Worm (Caenorhabditis elegans) whole organism, mixed stage, embryonic: ENCODE measurements around the gene tftc-5.

Experiments
- M03D4.4 ChIP-seq: sonication (generic microtip); optimal IDR thresholded peaks from 2 replicates; lab custom pipeline; 2017; ENCODE audit warnings: mild to moderate bottlenecking, missing genetic modification characterization, missing compliant biosample characterization
- bed-3 ChIP-seq: fragments of 200-800 bp; sonication (Bioruptor generic); optimal IDR thresholded peaks from 3 replicates; lab custom pipeline; 2018; ENCODE audit warnings: mild to moderate bottlenecking, missing genetic modification characterization, moderate library complexity, missing compliant biosample characterization
- blmp-1 ChIP-seq: fragments of 150-350 bp; optimal IDR thresholded peaks from 2 replicates; lab custom pipeline; 2014; ENCODE audit warnings: missing biosample characterization, missing genetic modification characterization
- ceh-39 ChIP-seq: fragments of 150-350 bp; optimal IDR thresholded peaks from 2 replicates; lab custom pipeline; 2014; ENCODE audit warnings: missing biosample characterization, missing genetic modification characterization
- ceh-83 ChIP-seq: fragments of 200-800 bp; sonication (Bioruptor generic); optimal IDR thresholded peaks from 2 replicates; lab custom pipeline; 2018; ENCODE audit warnings: mild to moderate bottlenecking, missing genetic modification characterization, missing compliant biosample characterization
- ces-1 ChIP-seq: fragments of 150-350 bp; optimal IDR thresholded peaks from 2 replicates; lab custom pipeline; 2014; ENCODE audit warnings: missing biosample characterization, missing genetic modification reagents, missing genetic modification characterization
- cnd-1 ChIP-seq: fragments of 200-800 bp; sonication (Bioruptor generic); optimal IDR thresholded peaks from 2 replicates; lab custom pipeline; 2018; ENCODE audit warnings: mild to moderate bottlenecking, missing genetic modification characterization, missing compliant biosample characterization
- drap-1 ChIP-seq: fragments of 200-800 bp; sonication (Bioruptor generic); optimal IDR thresholded peaks from 3 replicates; lab custom pipeline; 2018; ENCODE audit warnings: mild to moderate bottlenecking, missing genetic modification characterization, missing compliant biosample characterization
- elt-1 ChIP-seq: sonication (generic microtip); optimal IDR thresholded peaks from 2 replicates; lab custom pipeline; 2017; ENCODE audit warnings: missing genetic modification characterization, mild to moderate bottlenecking, missing compliant biosample characterization, antibody characterized with exemption, moderate library complexity, borderline replicate concordance; ENCODE audit not compliant: insufficient read depth
- elt-3 ChIP-seq: fragments of 150-350 bp; optimal IDR thresholded peaks from 2 replicates; lab custom pipeline; 2014; ENCODE audit warnings: missing biosample characterization, missing genetic modification characterization
- flh-1 ChIP-seq: fragments of 200-800 bp; sonication (Bioruptor generic); optimal IDR thresholded peaks from 2 replicates; lab custom pipeline; 2018; ENCODE audit warnings: mild to moderate bottlenecking, missing genetic modification characterization, moderate library complexity, missing compliant biosample characterization
- ham-2 ChIP-seq: fragments of 200-800 bp; sonication (Bioruptor generic); optimal IDR thresholded peaks from 2 replicates; lab custom pipeline; 2018; ENCODE audit warnings: mild to moderate bottlenecking, missing genetic modification characterization, missing compliant biosample characterization
- hlh-1 ChIP-seq: fragments of 150-350 bp; optimal IDR thresholded peaks from 2 replicates; lab custom pipeline; 2014; ENCODE audit warnings: missing biosample characterization, missing genetic modification reagents, missing genetic modification characterization
- lin-13 ChIP-seq: fragments of 150-350 bp; optimal IDR thresholded peaks from 2 replicates; lab custom pipeline; 2014; ENCODE audit warnings: missing biosample characterization, missing genetic modification characterization
- lin-32 ChIP-seq: fragments of 200-800 bp; sonication (Bioruptor generic); optimal IDR thresholded peaks from 2 replicates; lab custom pipeline; 2018; ENCODE audit warnings: mild to moderate bottlenecking, missing genetic modification characterization, missing compliant biosample characterization
- lsy-2 ChIP-seq: fragments of 150-350 bp; optimal IDR thresholded peaks from 2 replicates; lab custom pipeline; 2014; ENCODE audit warnings: missing biosample characterization, missing genetic modification characterization
- mep-1 ChIP-seq: fragments of 150-350 bp; optimal IDR thresholded peaks from 2 replicates; lab custom pipeline; 2017; ENCODE audit warnings: missing biosample characterization, missing genetic modification reagents, missing genetic modification characterization, inconsistent platforms
- mls-2 ChIP-seq: sonication (generic microtip); optimal IDR thresholded peaks from 2 replicates; lab custom pipeline; 2016; ENCODE audit warnings: mild to moderate bottlenecking, missing genetic modification characterization, moderate library complexity, missing compliant biosample characterization
- nhr-12 ChIP-seq: fragments of 150-350 bp; optimal IDR thresholded peaks from 2 replicates; lab custom pipeline; 2014; ENCODE audit warnings: missing biosample characterization, missing genetic modification characterization
- nhr-2 ChIP-seq: fragments of 150-350 bp; optimal IDR thresholded peaks from 2 replicates; lab custom pipeline; 2014; ENCODE audit warnings: missing biosample characterization, missing genetic modification characterization
- nhr-237 ChIP-seq: fragments of 150-350 bp; optimal IDR thresholded peaks from 2 replicates; lab custom pipeline; 2014; ENCODE audit warnings: missing biosample characterization, missing genetic modification characterization
- nhr-28 ChIP-seq: fragments of 150-350 bp; optimal IDR thresholded peaks from 2 replicates; lab custom pipeline; 2014; ENCODE audit warnings: missing biosample characterization, missing genetic modification characterization
- pha-4 ChIP-seq: fragments of 150-350 bp; optimal IDR thresholded peaks from 2 replicates; lab custom pipeline; 2018; ENCODE audit warnings: missing biosample characterization, missing genetic modification reagents, missing genetic modification characterization
- sem-2 ChIP-seq: fragments of 200-800 bp; sonication (Bioruptor generic); optimal IDR thresholded peaks from 2 replicates; lab custom pipeline; 2018; ENCODE audit warnings: mild to moderate bottlenecking, missing genetic modification characterization, missing compliant biosample characterization
- snpc-4 ChIP-seq: fragments of 150-350 bp; optimal IDR thresholded peaks from 2 replicates; lab custom pipeline; 2014; ENCODE audit warnings: missing biosample characterization, missing genetic modification characterization
- sptf-1 ChIP-seq: sonication (generic microtip); optimal IDR thresholded peaks from 2 replicates; lab custom pipeline; 2017; ENCODE audit warnings: mild to moderate bottlenecking, missing genetic modification characterization, moderate library complexity, missing compliant biosample characterization
- tbx-8 ChIP-seq: fragments of 200-800 bp; sonication (Bioruptor generic); optimal IDR thresholded peaks from 2 replicates; lab custom pipeline; 2018; ENCODE audit warnings: mild to moderate bottlenecking, missing genetic modification characterization, moderate library complexity, missing compliant biosample characterization
- unc-120 ChIP-seq: sonication (generic microtip); optimal IDR thresholded peaks from 2 replicates; lab custom pipeline; 2017; ENCODE audit warnings: missing genetic modification characterization, missing compliant biosample characterization; ENCODE audit not compliant: poor library complexity, severe bottlenecking
- unc-39 ChIP-seq: fragments of 150-350 bp; optimal IDR thresholded peaks from 2 replicates; lab custom pipeline; 2014; ENCODE audit warnings: missing biosample characterization, missing genetic modification characterization
- unc-62 ChIP-seq: fragments of 150-350 bp; optimal IDR thresholded peaks from 2 replicates; lab custom pipeline; 2014; ENCODE audit warnings: missing biosample characterization, missing genetic modification reagents, missing genetic modification characterization
- zip-8 ChIP-seq: fragments of 150-350 bp; optimal IDR thresholded peaks from 2 replicates; lab custom pipeline; 2014; ENCODE audit warnings: missing biosample characterization, missing genetic modification characterization
- ztf-11 ChIP-seq: fragments of 150-350 bp; optimal IDR thresholded peaks from 2 replicates; lab custom pipeline; 2014; ENCODE audit warnings: missing biosample characterization, missing genetic modification characterization

tftc-5 gene

DNA sequence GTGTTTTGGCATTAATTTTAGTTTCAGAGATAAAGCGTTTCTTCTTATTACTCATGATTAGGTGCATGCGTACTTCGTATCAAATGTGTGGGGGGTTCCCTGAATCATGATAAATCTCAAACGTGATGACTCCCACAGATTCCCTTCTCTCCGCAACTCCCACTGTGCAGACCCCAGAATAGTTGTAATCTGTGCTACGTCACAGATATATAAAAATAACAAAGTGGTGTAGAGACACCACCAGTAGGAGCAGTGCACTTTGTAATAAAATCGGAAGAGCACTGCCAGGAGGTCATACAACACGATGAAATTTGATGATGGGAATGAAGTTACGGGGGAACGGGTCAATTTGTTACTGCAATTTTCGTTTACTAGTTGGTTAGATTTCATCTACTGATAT, 30.6 kb upstream of the tftc-5 start:
- TF ChIP-seq hlh-1 (tag; lab: Kevin White, UChicago) (peak; percentile 75), unc-62 (GFP tag; lab: Kevin White, UChicago) (peak; percentile 2), ham-2 (GFP tag; lab: Kevin White, UChicago) (no peak)

DNA sequence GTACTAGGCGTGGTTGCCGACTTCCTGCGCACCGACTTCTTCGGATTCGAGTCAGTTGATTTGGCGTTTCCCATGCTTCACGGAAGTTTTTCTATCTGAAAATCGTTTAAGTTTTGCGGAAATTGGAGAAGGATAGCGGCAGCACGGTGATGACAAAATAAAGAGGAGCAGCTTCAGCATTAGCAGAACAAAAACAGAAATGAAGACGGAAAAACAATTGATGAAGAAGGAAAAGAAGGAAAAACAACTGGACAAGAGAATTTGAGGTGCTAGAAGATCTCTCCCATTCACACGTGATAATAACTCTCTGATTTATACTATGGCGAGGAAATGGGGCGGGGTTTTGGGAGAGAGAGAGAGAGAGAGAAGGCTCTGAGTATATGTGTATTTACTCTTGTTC, 29.9 kb upstream of the tftc-5 start, which contains the start of gene glb-11:
TSS of gene glb-11 (minus strand) at position 101 of the 400 bp plus-strand sequence.
- TF ChIP-seq sptf-1 (no peak), sem-2 (GFP tag; lab: Kevin White, UChicago) (no peak), elt-1 (tag; lab: Kevin White, UChicago) (no peak), pha-4 (tag; lab: Kevin White, UChicago) (no peak), unc-120 (tag; lab: Kevin White, UChicago) (no peak), drap-1 (GFP tag; lab: Kevin White, UChicago) (no peak), nhr-12 (tag; lab: Kevin White, UChicago) (no peak), tbx-8 (no peak)

DNA sequence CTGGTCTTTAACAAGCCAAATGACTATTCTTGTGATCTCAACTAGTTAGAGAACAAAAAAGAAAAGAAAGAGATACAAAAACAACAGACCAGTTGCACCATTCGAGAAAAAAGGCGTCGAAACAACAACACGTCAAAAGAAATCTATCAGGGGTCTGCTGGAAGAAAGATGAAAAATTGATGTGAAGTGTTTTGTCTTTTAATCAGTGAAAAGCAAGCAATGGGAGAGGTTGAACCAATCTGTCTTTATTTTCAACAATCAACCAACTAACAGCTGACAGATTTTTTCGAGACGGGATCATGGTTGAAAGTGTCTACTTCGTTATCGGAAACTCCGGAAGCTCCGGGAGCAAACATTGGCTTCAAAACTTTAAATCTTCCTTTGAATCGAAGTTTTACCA, 27.5 kb upstream of the tftc-5 start:
- TF ChIP-seq unc-62 (GFP tag; lab: Kevin White, UChicago): peak; percentile 4
- no peak for TF ChIP-seq blmp-1 (tag; lab: Kevin White, UChicago)

DNA sequence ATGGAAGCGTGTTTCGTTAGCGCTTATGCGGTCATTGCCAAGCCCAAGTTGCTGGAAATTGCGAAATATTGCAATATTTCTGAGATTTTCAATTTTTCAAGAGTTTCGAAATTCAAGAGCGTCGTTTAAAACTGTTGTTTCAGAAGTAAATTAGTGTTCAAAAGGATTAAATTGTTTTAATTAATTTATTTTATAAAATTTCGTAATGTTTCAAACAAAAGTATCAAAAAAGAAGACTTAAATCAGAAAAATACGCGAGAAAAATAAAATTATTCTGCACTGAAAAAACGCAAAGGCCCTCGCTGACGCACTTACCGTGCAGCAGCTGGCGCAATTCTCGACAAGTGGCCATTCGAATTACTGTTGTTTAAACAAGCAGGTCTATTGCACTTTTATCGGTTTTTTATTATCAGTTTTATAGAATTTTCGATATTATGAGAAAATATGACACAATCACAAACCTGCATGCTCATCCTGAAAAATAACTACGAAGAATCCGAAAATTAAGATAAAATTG, 17.8 kb upstream of the tftc-5 start, which contains the start of gene tif-1A:
TSS of gene tif-1A (minus strand) at position 51 of the 517 bp plus-strand sequence.
- TF ChIP-seq tbx-8: no peak
- TF ChIP-seq nhr-28 (tag; lab: Kevin White, UChicago): no peak
- peak; percentile 63 for TF ChIP-seq ces-1 (GFP tag; lab: Kevin White, UChicago)
- TF ChIP-seq drap-1 (GFP tag; lab: Kevin White, UChicago): no peak
- TF ChIP-seq snpc-4 (tag; lab: Kevin White, UChicago): no peak
- TF ChIP-seq lin-32 (GFP tag; lab: Kevin White, UChicago): no peak
- peak; percentile 59 for TF ChIP-seq M03D4.4 (tag; lab: Kevin White, UChicago)
- TF ChIP-seq ceh-83 (GFP tag; lab: Kevin White, UChicago): no peak
- no peak for TF ChIP-seq unc-62 (GFP tag; lab: Kevin White, UChicago)
- no peak for TF ChIP-seq unc-120 (tag; lab: Kevin White, UChicago)
- no peak for TF ChIP-seq flh-1 (GFP tag; lab: Kevin White, UChicago)
- TF ChIP-seq elt-1 (tag; lab: Kevin White, UChicago): no peak
- TF ChIP-seq lsy-2 (tag; lab: Kevin White, UChicago): peak; percentile 84
- no peak for TF ChIP-seq unc-39 (tag; lab: Kevin White, UChicago)
- TF ChIP-seq sptf-1: peak; percentile 58
- no peak for TF ChIP-seq ztf-11
- TF ChIP-seq sem-2 (GFP tag; lab: Kevin White, UChicago): no peak
- TF ChIP-seq elt-3 (tag; lab: Kevin White, UChicago): no peak
- no peak for TF ChIP-seq ham-2 (GFP tag; lab: Kevin White, UChicago)
- no peak for TF ChIP-seq nhr-12 (tag; lab: Kevin White, UChicago)
- TF ChIP-seq mls-2 (tag; lab: Kevin White, UChicago): peak; percentile 24
- TF ChIP-seq cnd-1 (tag; lab: Kevin White, UChicago): no peak
- TF ChIP-seq mep-1 (tag; lab: Kevin White, UChicago): peak; percentile 88
- TF ChIP-seq zip-8 (tag; lab: Kevin White, UChicago): no peak
- no peak for TF ChIP-seq nhr-2 (tag; lab: Kevin White, UChicago)
- no peak for TF ChIP-seq bed-3 (GFP tag; lab: Kevin White, UChicago)
- TF ChIP-seq nhr-237 (tag; lab: Kevin White, UChicago): peak; percentile 40
- peak; percentile 26 for TF ChIP-seq hlh-1 (tag; lab: Kevin White, UChicago)
- TF ChIP-seq lin-13 (tag; lab: Kevin White, UChicago): peak; percentile 89
- peak; percentile 75 for TF ChIP-seq ceh-39 (tag; lab: Kevin White, UChicago)
- no peak for TF ChIP-seq blmp-1 (tag; lab: Kevin White, UChicago)
- peak; percentile 83 for TF ChIP-seq pha-4 (tag; lab: Kevin White, UChicago)
